Worm (Caenorhabditis elegans) whole organism, L3 larva: ENCODE data around the gene col-149.

ENCODE experiments used
- aly-2 ChIP-seq: fragments of 150-350 bp; optimal IDR thresholded peaks from 2 replicates; lab custom pipeline; 2014; ENCODE audit warnings: missing biosample characterization, missing genetic modification characterization
- ceh-16 ChIP-seq: sonication (generic microtip); optimal IDR thresholded peaks from 2 replicates; lab custom pipeline; 2017; ENCODE audit warnings: missing biosample characterization, missing genetic modification characterization
- egl-27 ChIP-seq: sonication (generic microtip); optimal IDR thresholded peaks from 4 replicates; lab custom pipeline; 2017; ENCODE audit warnings: missing biosample characterization, missing genetic modification reagents, missing genetic modification characterization
- elt-1 ChIP-seq: fragments of 150-350 bp; optimal IDR thresholded peaks from 2 replicates; lab custom pipeline; 2014; ENCODE audit warnings: missing biosample characterization, missing genetic modification characterization
- elt-3 ChIP-seq, 3 experiments: fragments of 150-350 bp in 1 of 3; sonication (generic microtip) in 2 of 3; optimal IDR thresholded peaks; 2 replicates in 2 of 3; 4 replicates in 1 of 3; lab custom pipeline; 2014 to 2017; ENCODE audit warnings: missing biosample characterization in 3 of 3, missing genetic modification characterization in 3 of 3
- mdl-1 ChIP-seq: fragments of 150-350 bp; optimal IDR thresholded peaks from 2 replicates; lab custom pipeline; 2014; ENCODE audit warnings: missing biosample characterization, missing genetic modification characterization
- mml-1 ChIP-seq: fragments of 150-350 bp; sonication (generic microtip); optimal IDR thresholded peaks from 3 replicates; lab custom pipeline; 2014; ENCODE audit warnings: missing biosample characterization, missing genetic modification characterization
- nfya-1 ChIP-seq: sonication (generic microtip); optimal IDR thresholded peaks from 2 replicates; lab custom pipeline; 2017; ENCODE audit warnings: missing genetic modification characterization, mild to moderate bottlenecking, missing compliant biosample characterization, antibody characterized with exemption, moderate library complexity; ENCODE audit not compliant: insufficient read depth
- nhr-28 ChIP-seq: fragments of 150-350 bp; optimal IDR thresholded peaks from 2 replicates; lab custom pipeline; 2014; ENCODE audit warnings: missing biosample characterization, missing genetic modification characterization
- tbx-2 ChIP-seq: sonication (generic microtip); optimal IDR thresholded peaks from 2 replicates; lab custom pipeline; 2016; ENCODE audit warnings: mild to moderate bottlenecking, missing genetic modification characterization, missing compliant biosample characterization
- unc-39 ChIP-seq: sonication (generic microtip); optimal IDR thresholded peaks from 4 replicates; lab custom pipeline; 2017; ENCODE audit warnings: missing biosample characterization, missing genetic modification characterization
- zag-1 ChIP-seq: fragments of 150-350 bp; optimal IDR thresholded peaks from 2 replicates; lab custom pipeline; 2014; ENCODE audit warnings: missing biosample characterization, missing genetic modification characterization

- no peak for TF ChIP-seq ceh-16 (tag; lab: Kevin White, UChicago)
- TF ChIP-seq mml-1 (tag; lab: Kevin White, UChicago): no peak
- TF ChIP-seq unc-39 (tag; lab: Kevin White, UChicago): no peak
- no peak for TF ChIP-seq elt-1
- no peak for TF ChIP-seq aly-2 (tag; lab: Kevin White, UChicago)
- TF ChIP-seq nhr-28 (tag; lab: Kevin White, UChicago): no peak
- no peak for TF ChIP-seq tbx-2 (tag; lab: Kevin White, UChicago)
- peak; percentile 41 for TF ChIP-seq nfya-1
- TF ChIP-seq zag-1 (tag; lab: Kevin White, UChicago): no peak
- TF ChIP-seq egl-27 (tag; lab: Kevin White, UChicago): no peak
- no peak for TF ChIP-seq elt-3 (tag; optimal IDR thresholded peaks at IDR 0.05; lab: Kevin White, UChicago)
- no peak for TF ChIP-seq mdl-1
Measured at ce11 chrV:10246967-10247366, 45.7 kb downstream of the col-149 start.
